Worm (Caenorhabditis elegans) whole organism, mixed stage, embryonic: Measurements from ENCODE around the gene mett-10.

Source experiments
- ces-1 ChIP-seq: fragments of 150-350 bp; optimal IDR thresholded peaks from 2 replicates; lab custom pipeline; 2014; ENCODE audit warnings: missing biosample characterization, missing genetic modification reagents, missing genetic modification characterization
- sptf-1 ChIP-seq: sonication (generic microtip); optimal IDR thresholded peaks from 2 replicates; lab custom pipeline; 2017; ENCODE audit warnings: mild to moderate bottlenecking, missing genetic modification characterization, moderate library complexity, missing compliant biosample characterization
- unc-62 ChIP-seq: fragments of 150-350 bp; optimal IDR thresholded peaks from 2 replicates; lab custom pipeline; 2014; ENCODE audit warnings: missing biosample characterization, missing genetic modification reagents, missing genetic modification characterization

ce11 chrIII:10118818-10119217 is 4.0 kb downstream of the mett-10 start, which contains the start of gene ZK1128.3:
- no peak for TF ChIP-seq ces-1
- TF ChIP-seq unc-62 (GFP tag; lab: Kevin White, UChicago) = no peak
- TF ChIP-seq sptf-1 (tag; lab: Kevin White, UChicago) = no peak
